Fruit fly (Drosophila melanogaster) whole organism, embryonic: Measurements from ENCODE around the gene Rab3-GAP.

Experiments used
- Blimp-1 ChIP-seq: fragments of 200-800 bp; sonication (Bioruptor generic); optimal IDR thresholded peaks from 3 replicates; lab custom pipeline; 2018; ENCODE audit warnings: missing biosample characterization, missing genetic modification characterization, mild to moderate bottlenecking, moderate library complexity, missing genetic modification reagents
- CG10209 ChIP-seq: fragments of 200-800 bp; sonication (Bioruptor generic); optimal IDR thresholded peaks from 3 replicates; lab custom pipeline; 2017; ENCODE audit warnings: missing biosample characterization, mild to moderate bottlenecking, missing genetic modification characterization, missing genetic modification reagents
- CG10321 ChIP-seq: fragments of 200-800 bp; sonication (Bioruptor generic); IDR thresholded peaks from 2 replicates; pipeline ENCODE4 v1.3.6; 2022; ENCODE audit warnings: missing biosample characterization, missing genetic modification characterization
- CG11085 ChIP-seq: fragments of 200-800 bp; sonication (Bioruptor generic); IDR thresholded peaks from 2 replicates; pipeline ENCODE4 v1.3.6; 2022; ENCODE audit warnings: missing biosample characterization, missing genetic modification characterization
- CG11696 ChIP-seq: fragments of 200-800 bp; sonication (Bioruptor generic); IDR thresholded peaks from 2 replicates; pipeline ENCODE4 v1.3.6; 2022; ENCODE audit warnings: missing biosample characterization, missing genetic modification characterization
- CG12071 ChIP-seq: fragments of 200-800 bp; sonication (Bioruptor generic); optimal IDR thresholded peaks from 3 replicates; lab custom pipeline; 2018; ENCODE audit warnings: missing biosample characterization, mild to moderate bottlenecking, missing genetic modification characterization
- CG13894 ChIP-seq: fragments of 200-800 bp; sonication (Bioruptor generic); optimal IDR thresholded peaks from 3 replicates; lab custom pipeline; 2018; ENCODE audit warnings: missing biosample characterization, mild to moderate bottlenecking, missing genetic modification characterization, moderate library complexity
- CG1529 ChIP-seq: fragments of 200-800 bp; sonication (Bioruptor generic); optimal IDR thresholded peaks from 3 replicates; lab custom pipeline; 2018; ENCODE audit warnings: missing biosample characterization, missing genetic modification characterization
- CG15514 ChIP-seq: fragments of 200-800 bp; sonication (Bioruptor generic); optimal IDR thresholded peaks from 3 replicates; lab custom pipeline; 2017; ENCODE audit warnings: missing biosample characterization, missing genetic modification characterization, mild to moderate bottlenecking, moderate library complexity, missing genetic modification reagents
- CG15601 ChIP-seq: fragments of 200-800 bp; sonication (Bioruptor generic); optimal IDR thresholded peaks from 3 replicates; lab custom pipeline; 2019; ENCODE audit warnings: missing biosample characterization, mild to moderate bottlenecking, missing genetic modification characterization, moderate library complexity
- CG1647 ChIP-seq: fragments of 200-800 bp; sonication (Bioruptor generic); optimal IDR thresholded peaks from 3 replicates; lab custom pipeline; 2016; ENCODE audit warnings: missing biosample characterization, missing genetic modification characterization
- CG16815 ChIP-seq: fragments of 200-800 bp; sonication (Bioruptor generic); optimal IDR thresholded peaks from 3 replicates; lab custom pipeline; 2017; ENCODE audit warnings: missing biosample characterization, mild to moderate bottlenecking, missing genetic modification characterization
- CG1832 ChIP-seq: fragments of 200-800 bp; sonication (Bioruptor generic); optimal IDR thresholded peaks from 2 replicates; lab custom pipeline; 2017; ENCODE audit warnings: missing biosample characterization, mild to moderate bottlenecking, missing genetic modification characterization, inconsistent platforms
- CG34224 ChIP-seq: fragments of 200-800 bp; sonication (Bioruptor generic); IDR thresholded peaks from 3 replicates; pipeline ENCODE4 v1.3.6; 2022; ENCODE audit warnings: missing biosample characterization, missing genetic modification characterization; ENCODE audit not compliant: partially characterized antibody
- CG34376 ChIP-seq: fragments of 200-800 bp; sonication (Bioruptor generic); optimal IDR thresholded peaks from 2 replicates; lab custom pipeline; 2018; ENCODE audit warnings: missing biosample characterization, mild to moderate bottlenecking, missing genetic modification characterization
- CG34422 ChIP-seq: fragments of 200-800 bp; sonication (Bioruptor generic); IDR thresholded peaks from 3 replicates; pipeline ENCODE4 v1.3.6; 2022; ENCODE audit warnings: missing biosample characterization, missing genetic modification characterization
- CG3838 ChIP-seq: fragments of 200-800 bp; sonication (Bioruptor generic); optimal IDR thresholded peaks from 3 replicates; lab custom pipeline; 2016; ENCODE audit warnings: missing biosample characterization, missing genetic modification characterization
- CG3995 ChIP-seq: fragments of 200-800 bp; sonication (Bioruptor generic); optimal IDR thresholded peaks from 3 replicates; lab custom pipeline; 2016; ENCODE audit warnings: missing biosample characterization, missing genetic modification characterization
- CG4820 ChIP-seq: fragments of 200-800 bp; sonication (Bioruptor generic); optimal IDR thresholded peaks from 3 replicates; lab custom pipeline; 2016; ENCODE audit warnings: missing biosample characterization, missing genetic modification characterization
- CG6254 ChIP-seq: fragments of 200-800 bp; sonication (Bioruptor generic); optimal IDR thresholded peaks from 3 replicates; lab custom pipeline; 2017; ENCODE audit warnings: mild to moderate bottlenecking, missing biosample characterization, missing genetic modification reagents, missing genetic modification characterization
- CG7556 ChIP-seq: fragments of 200-800 bp; sonication (Bioruptor generic); optimal IDR thresholded peaks from 2 replicates; lab custom pipeline; 2017; ENCODE audit warnings: missing biosample characterization, mild to moderate bottlenecking, missing genetic modification characterization
- D ChIP-seq, 2 experiments: fragments of 200-800 bp in 1 of 2; fragments of >200 bp in 1 of 2; sonication (Bioruptor generic) in 1 of 2; optimal IDR thresholded peaks; 2 replicates in 1 of 2; 3 replicates in 1 of 2; lab custom pipeline; 2017; ENCODE audit warnings: mild to moderate bottlenecking in 1 of 2, missing biosample characterization in 1 of 2, missing genetic modification characterization in 1 of 2, missing genetic modification reagents in 1 of 2
- Dbx ChIP-seq: fragments of 200-800 bp; sonication (Bioruptor generic); IDR thresholded peaks from 3 replicates; pipeline ENCODE4 v1.3.6; 2022; ENCODE audit warnings: missing biosample characterization, missing genetic modification characterization
- Deaf1 ChIP-seq: fragments of 200-800 bp; optimal IDR thresholded peaks from 3 replicates; lab custom pipeline; 2019; ENCODE audit warnings: missing biosample characterization, mild to moderate bottlenecking, missing genetic modification characterization, moderate library complexity
- Doc2 ChIP-seq: fragments of 200-800 bp; sonication (Bioruptor generic); IDR thresholded peaks from 2 replicates; pipeline ENCODE4 v1.3.6; 2022; ENCODE audit warnings: missing biosample characterization, missing genetic modification characterization
- Dp ChIP-seq: fragments of 200-800 bp; sonication (Bioruptor generic); optimal IDR thresholded peaks from 2 replicates; lab custom pipeline; 2018; ENCODE audit warnings: missing biosample characterization, mild to moderate bottlenecking, missing genetic modification characterization, moderate library complexity
- NC2β ChIP-seq: fragments of 200-800 bp; sonication (Bioruptor generic); optimal IDR thresholded peaks from 2 replicates; lab custom pipeline; 2016; ENCODE audit warnings: missing biosample characterization, missing genetic modification characterization
- NFAT ChIP-seq: fragments of 200-800 bp; sonication (Bioruptor generic); IDR thresholded peaks from 2 replicates; pipeline ENCODE4 v1.3.6; 2022; ENCODE audit warnings: missing biosample characterization, missing genetic modification characterization
- Optix ChIP-seq: fragments of 200-800 bp; sonication (Bioruptor generic); IDR thresholded peaks from 3 replicates; pipeline ENCODE4 v1.3.6; 2022; ENCODE audit warnings: missing biosample characterization, missing genetic modification characterization
- Rfx ChIP-seq: fragments of 200-800 bp; sonication (Bioruptor generic); IDR thresholded peaks from 2 replicates; pipeline ENCODE4 v1.3.6; 2022; ENCODE audit warnings: missing biosample characterization, missing genetic modification characterization
- bsh ChIP-seq, 2 experiments: fragments of 200-800 bp; sonication (Bioruptor generic); optimal IDR thresholded peaks; 2 replicates each; lab custom pipeline; 2017 to 2018; ENCODE audit warnings: mild to moderate bottlenecking in 2 of 2, missing biosample characterization in 2 of 2, missing genetic modification characterization in 2 of 2, moderate library complexity in 1 of 2
- cato ChIP-seq: fragments of 200-800 bp; sonication (Bioruptor generic); optimal IDR thresholded peaks from 2 replicates; lab custom pipeline; 2016; ENCODE audit warnings: missing biosample characterization, missing genetic modification characterization, borderline replicate concordance
- danr ChIP-seq: fragments of 200-800 bp; sonication (Bioruptor generic); IDR thresholded peaks from 2 replicates; pipeline ENCODE4 v1.3.6; 2022; ENCODE audit warnings: missing biosample characterization, missing genetic modification characterization
- fd102C ChIP-seq: fragments of 200-800 bp; sonication (Bioruptor generic); optimal IDR thresholded peaks from 2 replicates; lab custom pipeline; 2018; ENCODE audit warnings: missing biosample characterization, mild to moderate bottlenecking, missing genetic modification characterization, moderate library complexity
- gcm2 ChIP-seq: fragments of 200-800 bp; sonication (Bioruptor generic); optimal IDR thresholded peaks from 2 replicates; lab custom pipeline; 2016; ENCODE audit warnings: missing biosample characterization, missing genetic modification characterization
- grau ChIP-seq: fragments of 200-800 bp; optimal IDR thresholded peaks from 3 replicates; lab custom pipeline; 2019; ENCODE audit warnings: missing biosample characterization, mild to moderate bottlenecking, missing genetic modification characterization, moderate library complexity
- h ChIP-seq: fragments of >200 bp; optimal IDR thresholded peaks from 2 replicates; lab custom pipeline; 2017
- kay ChIP-seq: fragments of 200-800 bp; sonication (Bioruptor generic); optimal IDR thresholded peaks from 2 replicates; lab custom pipeline; 2016; ENCODE audit warnings: missing biosample characterization, missing genetic modification characterization
- nau ChIP-seq: fragments of 200-800 bp; sonication (Bioruptor generic); optimal IDR thresholded peaks from 3 replicates; lab custom pipeline; 2017; ENCODE audit warnings: missing biosample characterization, mild to moderate bottlenecking, missing genetic modification characterization, missing genetic modification reagents
- oc ChIP-seq: fragments of 200-800 bp; sonication (Bioruptor generic); optimal IDR thresholded peaks from 2 replicates; lab custom pipeline; 2018; ENCODE audit warnings: missing biosample characterization, mild to moderate bottlenecking, missing genetic modification characterization, moderate library complexity
- pan ChIP-seq, 4 experiments: fragments of >200 bp in 3 of 4; fragments of 200-800 bp in 1 of 4; sonication (Bioruptor generic) in 1 of 4; optimal IDR thresholded peaks in 3 of 4; IDR thresholded peaks in 1 of 4; 2 replicates each; pipeline versions ENCODE4 v1.3.6 to Lab custom; 2017 to 2022; ENCODE audit warnings: missing biosample characterization in 2 of 4, missing genetic modification characterization in 2 of 4, mixed read lengths in 1 of 4
- pita ChIP-seq: fragments of 200-800 bp; sonication (Bioruptor generic); optimal IDR thresholded peaks from 2 replicates; lab custom pipeline; 2017; ENCODE audit warnings: missing biosample characterization, mild to moderate bottlenecking, missing genetic modification characterization
- ranshi ChIP-seq: fragments of 200-800 bp; sonication (Bioruptor generic); IDR thresholded peaks from 2 replicates; pipeline ENCODE4 v1.3.6; 2022; ENCODE audit warnings: missing biosample characterization, missing genetic modification characterization
- ro ChIP-seq: fragments of 200-800 bp; sonication (Bioruptor generic); IDR thresholded peaks from 2 replicates; pipeline ENCODE4 v1.3.6; 2022; ENCODE audit warnings: missing biosample characterization, missing genetic modification characterization
- slbo ChIP-seq: fragments of 200-800 bp; sonication (Bioruptor generic); IDR thresholded peaks from 2 replicates; pipeline ENCODE4 v1.3.6; 2022; ENCODE audit warnings: missing biosample characterization, missing genetic modification characterization
- sug ChIP-seq: fragments of 200-800 bp; optimal IDR thresholded peaks from 2 replicates; lab custom pipeline; 2019; ENCODE audit warnings: missing biosample characterization, mild to moderate bottlenecking, missing genetic modification characterization, moderate library complexity
- tap ChIP-seq: fragments of 200-800 bp; optimal IDR thresholded peaks from 3 replicates; lab custom pipeline; 2019; ENCODE audit warnings: missing biosample characterization, mild to moderate bottlenecking, missing genetic modification characterization, moderate library complexity
- tup ChIP-seq: fragments of 200-800 bp; sonication (Bioruptor generic); optimal IDR thresholded peaks from 2 replicates; lab custom pipeline; 2016; ENCODE audit warnings: missing biosample characterization, mild to moderate bottlenecking, missing genetic modification characterization, moderate library complexity
- zen2 ChIP-seq: fragments of 200-800 bp; sonication (Bioruptor generic); IDR thresholded peaks from 3 replicates; pipeline ENCODE4 v1.3.6; 2022; ENCODE audit warnings: missing biosample characterization, missing genetic modification characterization; ENCODE audit not compliant: partially characterized antibody
- zfh1 ChIP-seq: fragments of 200-800 bp; sonication (Bioruptor generic); IDR thresholded peaks from 3 replicates; pipeline ENCODE4 v1.3.6; 2022; ENCODE audit warnings: missing biosample characterization, missing genetic modification characterization

Gene Rab3-GAP

DNA sequence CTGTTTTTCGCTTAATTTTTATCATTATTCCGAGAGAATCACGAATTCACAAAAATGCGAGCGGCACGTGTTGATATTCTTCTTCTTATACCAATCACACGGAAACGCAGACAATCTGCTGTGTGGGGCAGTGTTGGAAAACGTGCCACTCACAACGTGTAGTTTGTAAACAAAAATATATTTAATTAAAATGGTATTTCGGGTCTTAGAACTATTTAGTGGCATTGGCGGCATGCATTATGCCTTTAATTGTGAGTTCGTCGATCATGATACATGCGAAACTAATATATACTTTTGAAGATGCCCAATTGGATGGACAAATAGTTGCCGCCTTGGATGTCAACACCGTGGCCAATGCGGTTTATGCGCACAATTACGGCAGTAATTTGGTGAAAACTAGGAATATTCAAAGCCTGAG, 33.4 kb upstream of the Rab3-GAP start, which contains the start of the genes CG6712 and Mt2 (continued):
- TF ChIP-seq Rfx (GFP tag; lab: Robert Waterston, UW) = peak; percentile 55
- TF ChIP-seq CG13894 (tag; lab: Kevin White, UChicago) = no peak
- TF ChIP-seq tap (tag; lab: Kevin White, UChicago) = no peak
- no peak for TF ChIP-seq CG3838 (GFP tag; lab: Kevin White, UChicago)
- no peak for TF ChIP-seq fd102C (GFP tag; lab: Kevin White, UChicago)
- TF ChIP-seq Dbx = no peak
- TF ChIP-seq oc (tag; lab: Kevin White, UChicago) = no peak
- no peak for TF ChIP-seq CG4820 (GFP tag; lab: Kevin White, UChicago)
- no peak for TF ChIP-seq bsh (GFP tag; optimal IDR thresholded peaks at IDR 0.05; lab: Kevin White, UChicago)
- no peak for TF ChIP-seq CG34376 (GFP tag; lab: Kevin White, UChicago)
- TF ChIP-seq pan (optimal IDR thresholded peaks at IDR 0.05; lab: Kevin White, UChicago) = no peak
- TF ChIP-seq pan (GFP tag; optimal IDR thresholded peaks at IDR 0.05 in 1 of 2, IDR thresholded peaks at IDR 0.05 in 1 of 2) = no peak
- no peak for TF ChIP-seq CG1832 (GFP tag; lab: Kevin White, UChicago)
- no peak for TF ChIP-seq CG11696 (GFP tag; lab: Robert Waterston, UW)
- TF ChIP-seq CG34224 = no peak
- no peak for TF ChIP-seq kay (GFP tag; lab: Kevin White, UChicago)
- no peak for TF ChIP-seq Optix (GFP tag; lab: Robert Waterston, UW)
- no peak for TF ChIP-seq CG10209 (GFP tag; lab: Kevin White, UChicago)
- no peak for TF ChIP-seq CG16815 (GFP tag; lab: Kevin White, UChicago)
- TF ChIP-seq slbo (GFP tag; lab: Robert Waterston, UW) = no peak
- TF ChIP-seq ranshi (GFP tag; lab: Robert Waterston, UW) = no peak
- TF ChIP-seq CG34422 (GFP tag; lab: Robert Waterston, UW) = peak; percentile 80; the same call in 1 of the 3 replicates
- no peak for TF ChIP-seq CG10321 (GFP tag; lab: Robert Waterston, UW)
- TF ChIP-seq grau (tag; lab: Kevin White, UChicago) = no peak
- TF ChIP-seq zfh1 (GFP tag; lab: Robert Waterston, UW) = no peak
- no peak for TF ChIP-seq CG6254 (GFP tag; lab: Kevin White, UChicago)
- no peak for TF ChIP-seq CG7556 (GFP tag; lab: Kevin White, UChicago)
- no peak for TF ChIP-seq Doc2 (GFP tag; lab: Robert Waterston, UW)
- no peak for TF ChIP-seq NFAT (GFP tag; lab: Robert Waterston, UW)
- no peak for TF ChIP-seq tup
- TF ChIP-seq cato (GFP tag; lab: Kevin White, UChicago) = no peak
- TF ChIP-seq Deaf1 (tag; lab: Kevin White, UChicago) = no peak
- no peak for TF ChIP-seq D (optimal IDR thresholded peaks at IDR 0.05; lab: Kevin White, UChicago)
- TF ChIP-seq D (GFP tag; optimal IDR thresholded peaks at IDR 0.05; lab: Kevin White, UChicago) = no peak
- no peak for TF ChIP-seq Blimp-1 (GFP tag; lab: Kevin White, UChicago)
- TF ChIP-seq danr = no peak
- TF ChIP-seq gcm2 (GFP tag; lab: Kevin White, UChicago) = no peak
- no peak for TF ChIP-seq pita
- no peak for TF ChIP-seq zen2
- peak; percentile 25 for TF ChIP-seq sug (tag; lab: Kevin White, UChicago)
- no peak for TF ChIP-seq CG11085 (GFP tag; lab: Robert Waterston, UW)
- peak; percentile 8 for TF ChIP-seq CG15514
- TF ChIP-seq CG1647 = no peak
- TF ChIP-seq ro (GFP tag; lab: Robert Waterston, UW) = no peak
- TF ChIP-seq Dp = peak; percentile 30
- no peak for TF ChIP-seq nau (GFP tag; lab: Kevin White, UChicago)
- no peak for TF ChIP-seq CG3995
- no peak for TF ChIP-seq h (lab: Kevin White, UChicago)
- no peak for TF ChIP-seq NC2β
- TF ChIP-seq CG1529 (GFP tag; lab: Kevin White, UChicago) = no peak
- no peak for TF ChIP-seq CG12071 (GFP tag; lab: Kevin White, UChicago)
- TF ChIP-seq CG15601 = no peak
